Fruit fly (Drosophila melanogaster): ENCODE measurements around the gene Tbc1d15-17.
A peak's percentile ranks its signal among the peaks of the same experiment; 100 is the strongest.

Gene Tbc1d15-17

DNA sequence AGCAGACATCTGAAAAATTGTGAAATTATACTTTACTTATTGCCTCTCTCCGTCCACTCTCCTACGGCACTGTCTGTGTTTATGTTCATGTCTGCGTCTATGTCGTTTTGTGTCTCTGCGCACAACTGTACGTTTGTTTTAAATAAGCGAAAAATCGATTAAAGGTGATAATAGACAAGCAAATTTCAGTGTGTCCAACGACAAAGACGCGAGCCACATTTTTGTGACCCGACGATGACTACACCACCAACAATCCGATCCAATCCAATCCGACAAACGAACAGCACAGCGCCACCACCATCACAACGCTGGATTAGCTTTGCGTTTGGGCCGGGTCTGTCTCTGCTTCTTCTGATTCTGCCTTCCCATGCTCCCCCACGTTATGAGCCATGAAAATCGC, 37.6 kb downstream of the Tbc1d15-17 start:
- no peak for TF ChIP-seq CG7368 (GFP tag; optimal IDR thresholded peaks at IDR 0.05)
- no peak for TF ChIP-seq acj6 (GFP tag; optimal IDR thresholded peaks at IDR 0.05)
- TF ChIP-seq CG6163 (GFP tag; IDR thresholded peaks at IDR 0.05): no peak

DNA sequence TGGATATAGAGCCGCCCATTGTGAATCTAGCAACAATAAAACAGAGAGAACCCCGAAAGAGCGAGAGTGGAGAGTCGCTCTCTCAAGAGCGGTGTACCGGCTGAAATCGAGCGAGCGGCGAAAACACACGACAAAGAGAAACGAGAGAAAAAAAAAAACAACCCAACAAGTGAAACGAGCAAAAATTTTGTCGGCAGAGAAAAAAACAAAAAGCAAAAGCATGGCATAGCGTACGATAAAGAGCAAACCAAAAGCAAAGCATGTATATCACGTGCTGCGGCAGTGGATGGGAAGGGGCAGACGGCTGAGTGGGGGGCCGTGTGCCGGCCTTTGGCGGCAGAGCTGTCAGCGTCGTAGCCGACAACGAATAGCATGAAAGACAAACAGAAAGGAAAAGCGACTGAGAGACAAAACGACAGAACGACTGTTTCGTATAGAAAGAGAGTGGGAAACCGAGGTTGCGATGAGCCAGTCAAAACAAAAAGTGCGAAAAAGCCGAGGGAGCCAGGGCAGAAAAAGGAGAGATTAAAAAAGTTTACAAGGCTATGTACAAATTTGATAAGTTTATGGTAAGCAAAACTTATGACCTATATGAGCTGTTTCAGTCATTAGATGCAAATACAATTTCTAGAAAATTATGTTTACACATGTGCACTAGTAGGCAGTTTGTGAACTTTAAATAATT, 39.8 kb downstream of the Tbc1d15-17 start:
- peak; percentile 37 for TF ChIP-seq CG32006 (GFP tag; optimal IDR thresholded peaks at IDR 0.05)
- TF ChIP-seq CG6854 (GFP tag; optimal IDR thresholded peaks at IDR 0.05): peak; percentile 81
- no peak for TF ChIP-seq svp (GFP tag)
- peak; percentile 96 for TF ChIP-seq CG6163 (GFP tag; IDR thresholded peaks at IDR 0.05)
- peak; percentile 56 for TF ChIP-seq dsx (GFP tag; optimal IDR thresholded peaks at IDR 0.05; ENCODE audit: poor library complexity, severe bottlenecking)
- peak; percentile 8 for TF ChIP-seq CG8319 (GFP tag; optimal IDR thresholded peaks at IDR 0.05)
- peak; percentile 80 for TF ChIP-seq fkh (GFP tag; optimal IDR thresholded peaks at IDR 0.05)
- TF ChIP-seq achi (GFP tag; optimal IDR thresholded peaks at IDR 0.05): peak; percentile 39
- peak; percentile 56 for TF ChIP-seq CG3919 (GFP tag; optimal IDR thresholded peaks at IDR 0.05)
- TF ChIP-seq CG11294 (GFP tag; IDR thresholded peaks at IDR 0.05): peak; percentile 66; the same call in 1 of the 2 replicates
- TF ChIP-seq spab (GFP tag; optimal IDR thresholded peaks at IDR 0.05): peak; percentile 60
- no peak for TF ChIP-seq pdm3 (GFP tag; optimal IDR thresholded peaks at IDR 0.05)
- peak; percentile 89 for TF ChIP-seq CG8119 (GFP tag; IDR thresholded peaks at IDR 0.05)
- TF ChIP-seq Lpt (GFP tag; optimal IDR thresholded peaks at IDR 0.05): peak; percentile 79
- TF ChIP-seq Ets96B (tag; optimal IDR thresholded peaks at IDR 0.05): peak; percentile 20
- TF ChIP-seq CG15336 (GFP tag; IDR thresholded peaks at IDR 0.05): peak; percentile 83
- TF ChIP-seq CG11762 (GFP tag; optimal IDR thresholded peaks at IDR 0.05; ENCODE audit: insufficient read depth): peak; percentile 39
- peak; percentile 38 for TF ChIP-seq esn (GFP tag; optimal IDR thresholded peaks at IDR 0.05)
- peak; percentile 36 for TF ChIP-seq CG7368 (GFP tag; optimal IDR thresholded peaks at IDR 0.05)
- peak; percentile 20 for TF ChIP-seq CG8632 (GFP tag; optimal IDR thresholded peaks at IDR 0.05)
- peak; percentile 79 for TF ChIP-seq CG6808 (GFP tag; optimal IDR thresholded peaks at IDR 0.05)
- peak; percentile 14 for TF ChIP-seq CG3032 (tag; optimal IDR thresholded peaks at IDR 0.05)
- TF ChIP-seq CG4318 (GFP tag; optimal IDR thresholded peaks at IDR 0.05): no peak
- no peak for TF ChIP-seq topi (GFP tag; optimal IDR thresholded peaks at IDR 0.05)
- peak; percentile 33 for TF ChIP-seq Hr38 (GFP tag; optimal IDR thresholded peaks at IDR 0.05)
- TF ChIP-seq OdsH (GFP tag; optimal IDR thresholded peaks at IDR 0.05): no peak
- TF ChIP-seq Eip93F (GFP tag; optimal IDR thresholded peaks at IDR 0.05): no peak
- TF ChIP-seq CG6792 (GFP tag; optimal IDR thresholded peaks at IDR 0.05): peak; percentile 40
- TF ChIP-seq eg (GFP tag; IDR thresholded peaks at IDR 0.05): peak; percentile 92
- TF ChIP-seq salr (GFP tag; optimal IDR thresholded peaks at IDR 0.05): peak; percentile 41 to 50
- TF ChIP-seq Eip75B (GFP tag; optimal IDR thresholded peaks at IDR 0.05): peak; percentile 61
- peak; percentile 76 for TF ChIP-seq net (GFP tag; optimal IDR thresholded peaks at IDR 0.05)
- TF ChIP-seq Hr4 (GFP tag; optimal IDR thresholded peaks at IDR 0.05): no peak
- no peak for TF ChIP-seq Met (GFP tag; optimal IDR thresholded peaks at IDR 0.05)
- TF ChIP-seq Sox14 (GFP tag; optimal IDR thresholded peaks at IDR 0.05): peak; percentile 43
- TF ChIP-seq CG34406 (GFP tag; optimal IDR thresholded peaks at IDR 0.05): peak; percentile 43
- TF ChIP-seq Eip78C (GFP tag): peak; percentile 88
- TF ChIP-seq CG1621 (tag; optimal IDR thresholded peaks at IDR 0.05): peak; percentile 75
- TF ChIP-seq CG16779 (tag; optimal IDR thresholded peaks at IDR 0.05): peak; percentile 85
- TF ChIP-seq ss (GFP tag; optimal IDR thresholded peaks at IDR 0.05): peak; percentile 87 to 93
- TF ChIP-seq CG9139 (GFP tag; optimal IDR thresholded peaks at IDR 0.05): peak; percentile 88
- no peak for TF ChIP-seq Ets21C (GFP tag; optimal IDR thresholded peaks at IDR 0.05)
- TF ChIP-seq CG6276 (GFP tag; optimal IDR thresholded peaks at IDR 0.05): peak; percentile 82
